Worm (Caenorhabditis elegans) whole organism, young adult: ENCODE results near the gene taf-2.

ENCODE experiments used
- B0336.3 ChIP-seq: fragments of 200-800 bp; sonication (Bioruptor generic); IDR thresholded peaks from 2 replicates; pipeline ENCODE4 v1.3.6; 2022; ENCODE audit warnings: missing genetic modification characterization, missing compliant biosample characterization
- C17E4.6 ChIP-seq: fragments of 200-800 bp; sonication (Bioruptor generic); IDR thresholded peaks from 2 replicates; pipeline ENCODE4 v1.3.6; 2022; ENCODE audit warnings: missing genetic modification reagents, missing genetic modification characterization, missing compliant biosample characterization
- D2030.7 ChIP-seq: fragments of 200-800 bp; sonication (Bioruptor generic); IDR thresholded peaks from 2 replicates; pipeline ENCODE4 v1.3.6; 2022; ENCODE audit warnings: missing genetic modification reagents, missing genetic modification characterization, missing compliant biosample characterization
- F52B5.7 ChIP-seq: sonication (generic microtip); optimal IDR thresholded peaks from 2 replicates; lab custom pipeline; 2016; ENCODE audit warnings: mild to moderate bottlenecking, missing genetic modification characterization, missing compliant biosample characterization
- K11D2.4 ChIP-seq: fragments of 200-800 bp; sonication (Bioruptor generic); IDR thresholded peaks from 2 replicates; pipeline ENCODE4 v1.3.6; 2022; ENCODE audit warnings: missing genetic modification reagents, missing genetic modification characterization, missing compliant biosample characterization
- Y53F4B.3 ChIP-seq: fragments of 200-800 bp; sonication (Bioruptor generic); IDR thresholded peaks from 2 replicates; pipeline ENCODE4 v1.3.6; 2022; ENCODE audit warnings: missing genetic modification reagents, missing genetic modification characterization, missing compliant biosample characterization
- Y67H2A.10 ChIP-seq: fragments of 200-800 bp; sonication (Bioruptor generic); conservative IDR thresholded peaks from 2 replicates; pipeline ENCODE4 v1.3.6; 2022; ENCODE audit warnings: missing genetic modification reagents, missing genetic modification characterization, missing compliant biosample characterization
- Y95B8A.8 ChIP-seq: fragments of 200-800 bp; sonication (Bioruptor generic); IDR thresholded peaks from 2 replicates; pipeline ENCODE4 v1.3.6; 2022; ENCODE audit warnings: missing genetic modification reagents, missing genetic modification characterization, missing compliant biosample characterization
- attf-3 ChIP-seq: fragments of 200-800 bp; sonication (Bioruptor generic); conservative IDR thresholded peaks from 2 replicates; pipeline ENCODE4 v1.3.6; 2022; ENCODE audit warnings: missing genetic modification reagents, missing genetic modification characterization, missing compliant biosample characterization
- attf-5 ChIP-seq: fragments of 200-800 bp; sonication (Bioruptor generic); optimal IDR thresholded peaks from 2 replicates; lab custom pipeline; 2018; ENCODE audit warnings: mild to moderate bottlenecking, missing genetic modification characterization, missing compliant biosample characterization
- cebp-1 ChIP-seq, 2 experiments: fragments of 200-800 bp in 1 of 2; sonication (Bioruptor generic) in 1 of 2; sonication (generic microtip) in 1 of 2; IDR thresholded peaks in 1 of 2; optimal IDR thresholded peaks in 1 of 2; 2 replicates each; pipeline versions ENCODE4 v1.3.6 to Lab custom; 2017 to 2022; ENCODE audit warnings: missing compliant biosample characterization in 2 of 2, missing genetic modification characterization in 2 of 2, mild to moderate bottlenecking in 1 of 2, missing genetic modification reagents in 1 of 2, moderate library complexity in 1 of 2
- cebp-2 ChIP-seq: fragments of 200-800 bp; sonication (Bioruptor generic); IDR thresholded peaks from 2 replicates; pipeline ENCODE4 v1.3.6; 2022; ENCODE audit warnings: missing genetic modification characterization, missing compliant biosample characterization
- ceh-27 ChIP-seq: fragments of 200-800 bp; sonication (Bioruptor generic); optimal IDR thresholded peaks from 2 replicates; lab custom pipeline; 2018; ENCODE audit warnings: mild to moderate bottlenecking, missing genetic modification characterization, moderate library complexity, missing compliant biosample characterization
- die-1 ChIP-seq: sonication (generic microtip); optimal IDR thresholded peaks from 2 replicates; lab custom pipeline; 2016; ENCODE audit warnings: missing genotype, mild to moderate bottlenecking, missing genetic modification characterization, missing compliant biosample characterization
- dox-1 ChIP-seq: fragments of 200-800 bp; sonication (Bioruptor generic); IDR thresholded peaks from 2 replicates; pipeline ENCODE4 v1.3.6; 2022; ENCODE audit warnings: missing genetic modification reagents, missing genetic modification characterization, missing compliant biosample characterization
- egl-44 ChIP-seq: fragments of 200-800 bp; sonication (Bioruptor generic); IDR thresholded peaks from 2 replicates; pipeline ENCODE4 v1.3.6; 2022; ENCODE audit warnings: missing genetic modification reagents, missing genetic modification characterization, missing compliant biosample characterization
- egrh-3 ChIP-seq: fragments of 200-800 bp; sonication (Bioruptor generic); IDR thresholded peaks from 2 replicates; pipeline ENCODE4 v1.3.6; 2022; ENCODE audit warnings: missing genetic modification reagents, missing genetic modification characterization, missing compliant biosample characterization
- fkh-3 ChIP-seq: sonication (generic microtip); optimal IDR thresholded peaks from 2 replicates; lab custom pipeline; 2016; ENCODE audit warnings: mild to moderate bottlenecking, missing genetic modification characterization, missing compliant biosample characterization
- gei-17 ChIP-seq: fragments of 200-800 bp; sonication (Bioruptor generic); optimal IDR thresholded peaks from 2 replicates; lab custom pipeline; 2018; ENCODE audit warnings: mild to moderate bottlenecking, missing genetic modification characterization, missing compliant biosample characterization
- hmg-1.2 ChIP-seq: fragments of 200-800 bp; sonication (Bioruptor generic); IDR thresholded peaks from 2 replicates; pipeline ENCODE4 v1.3.6; 2022; ENCODE audit warnings: missing genetic modification reagents, missing genetic modification characterization, missing compliant biosample characterization
- hrde-1 ChIP-seq: sonication (generic microtip); optimal IDR thresholded peaks from 2 replicates; lab custom pipeline; 2016; ENCODE audit warnings: missing genetic modification characterization, mild to moderate bottlenecking, missing compliant biosample characterization, moderate library complexity, missing genotype, missing genetic modification reagents, borderline replicate concordance
- hsf-1 ChIP-seq: fragments of 200-800 bp; sonication (Bioruptor generic); IDR thresholded peaks from 2 replicates; pipeline ENCODE4 v1.3.6; 2022; ENCODE audit warnings: missing genetic modification reagents, missing genetic modification characterization, missing compliant biosample characterization
- let-526 ChIP-seq: fragments of 200-800 bp; sonication (Bioruptor generic); IDR thresholded peaks from 2 replicates; pipeline ENCODE4 v1.3.6; 2022; ENCODE audit warnings: missing genetic modification reagents, missing genetic modification characterization, missing compliant biosample characterization
- lin-40 ChIP-seq: sonication (generic microtip); optimal IDR thresholded peaks from 2 replicates; lab custom pipeline; 2016; ENCODE audit warnings: missing genetic modification characterization, mild to moderate bottlenecking, missing compliant biosample characterization, missing genotype, missing genetic modification reagents
- lir-1 ChIP-seq: fragments of 200-800 bp; sonication (Bioruptor generic); conservative IDR thresholded peaks from 2 replicates; pipeline ENCODE4 v1.3.6; 2022; ENCODE audit warnings: missing genetic modification reagents, missing genetic modification characterization, missing compliant biosample characterization
- lsy-27 ChIP-seq: sonication (generic microtip); optimal IDR thresholded peaks from 2 replicates; lab custom pipeline; 2017; ENCODE audit warnings: missing genetic modification characterization, mild to moderate bottlenecking, missing compliant biosample characterization, antibody characterized with exemption, missing genotype, borderline replicate concordance; ENCODE audit not compliant: insufficient read depth
- madf-3 ChIP-seq: fragments of 200-800 bp; sonication (Bioruptor generic); IDR thresholded peaks from 2 replicates; pipeline ENCODE4 v1.3.6; 2022; ENCODE audit warnings: missing genetic modification reagents, missing genetic modification characterization, missing compliant biosample characterization
- mcd-1 ChIP-seq: fragments of 200-800 bp; sonication (Bioruptor generic); IDR thresholded peaks from 2 replicates; pipeline ENCODE4 v1.3.6; 2022; ENCODE audit warnings: missing genetic modification reagents, missing genetic modification characterization, missing compliant biosample characterization
- mel-28 ChIP-seq: sonication (generic microtip); optimal IDR thresholded peaks from 2 replicates; lab custom pipeline; 2016; ENCODE audit warnings: borderline replicate concordance, mild to moderate bottlenecking, missing genetic modification characterization, missing compliant biosample characterization
- mes-4 ChIP-seq: sonication (generic microtip); optimal IDR thresholded peaks from 2 replicates; lab custom pipeline; 2016; ENCODE audit warnings: missing genotype, missing genetic modification characterization, missing compliant biosample characterization
- nfya-2 ChIP-seq: fragments of 200-800 bp; sonication (Bioruptor generic); IDR thresholded peaks from 2 replicates; pipeline ENCODE4 v1.3.6; 2022; ENCODE audit warnings: missing genetic modification reagents, missing genetic modification characterization, missing compliant biosample characterization
- pbrm-1 ChIP-seq: fragments of 200-800 bp; sonication (Bioruptor generic); IDR thresholded peaks from 2 replicates; pipeline ENCODE4 v1.3.6; 2022; ENCODE audit warnings: missing genetic modification reagents, missing genetic modification characterization, missing compliant biosample characterization
- rec-8 ChIP-seq, 2 experiments: sonication (generic microtip); optimal IDR thresholded peaks; 2 replicates each; lab custom pipeline; 2016; ENCODE audit warnings: mild to moderate bottlenecking in 2 of 2, missing genetic modification characterization in 2 of 2, missing genetic modification reagents in 2 of 2, missing genotype in 2 of 2, missing biosample characterization in 1 of 2, missing compliant biosample characterization in 1 of 2, moderate library complexity in 1 of 2
- repo-1 ChIP-seq: sonication (generic microtip); optimal IDR thresholded peaks from 2 replicates; lab custom pipeline; 2017; ENCODE audit warnings: mild to moderate bottlenecking, missing genetic modification characterization, missing compliant biosample characterization
- snpc-3.4 ChIP-seq: sonication (generic microtip); optimal IDR thresholded peaks from 2 replicates; lab custom pipeline; 2017; ENCODE audit warnings: missing genetic modification characterization, mild to moderate bottlenecking, missing compliant biosample characterization, antibody characterized with exemption, moderate library complexity, missing genotype, missing genetic modification reagents
- tbp1 ChIP-seq: fragments of 200-800 bp; sonication (Bioruptor generic); optimal IDR thresholded peaks from 2 replicates; lab custom pipeline; 2018; ENCODE audit warnings: mild to moderate bottlenecking, missing genetic modification characterization, missing compliant biosample characterization

Gene taf-2

ce11 chrIV:3636528-3637129 is 43.2 kb upstream of the taf-2 start, which contains the start of gene madf-9 (continued):
- TF ChIP-seq cebp-1 (GFP tag; IDR thresholded peaks at IDR 0.05; lab: Robert Waterston, UW) (no peak), cebp-1 (tag; optimal IDR thresholded peaks at IDR 0.05; lab: Kevin White, UChicago) (peak; percentile 83), ceh-27 (GFP tag; lab: Kevin White, UChicago) (peak; percentile 53), pbrm-1 (GFP tag; lab: Robert Waterston, UW) (peak; percentile 58; the same call in 1 of the 2 replicates), lin-40 (peak; percentile 70), mcd-1 (peak; percentile 73), B0336.3 (GFP tag; lab: Robert Waterston, UW) (peak; percentile 83; the same call in 1 of the 2 replicates), K11D2.4 (peak; percentile 48; the same call in 1 of the 2 replicates), D2030.7 (GFP tag; lab: Robert Waterston, UW) (no peak), repo-1 (tag; lab: Kevin White, UChicago) (no peak), C17E4.6 (GFP tag; lab: Robert Waterston, UW) (peak; percentile 6; the same call in 1 of the 2 replicates), Y53F4B.3 (GFP tag; lab: Robert Waterston, UW) (no peak), attf-3 (GFP tag; lab: Robert Waterston, UW) (0 out of 2 replicates have a peak, but pooled peaks have one; percentile 10), egl-44 (0 out of 2 replicates have a peak, but pooled peaks have one; percentile 39), F52B5.7 (tag; lab: Kevin White, UChicago) (peak; percentile 10), rec-8 (tag; optimal IDR thresholded peaks at IDR 0.05; lab: Kevin White, UChicago) (no peak), hmg-1.2 (GFP tag; lab: Robert Waterston, UW) (peak; percentile 75), mel-28 (tag; lab: Kevin White, UChicago) (peak; percentile 57), let-526 (GFP tag; lab: Robert Waterston, UW) (peak; percentile 52; the same call in 1 of the 2 replicates), Y67H2A.10 (no peak), attf-5 (GFP tag; lab: Kevin White, UChicago) (peak; percentile 39), madf-3 (no peak), fkh-3 (tag; lab: Kevin White, UChicago) (no peak), Y95B8A.8 (GFP tag; lab: Robert Waterston, UW) (no peak), die-1 (tag; lab: Kevin White, UChicago) (peak; percentile 29), tbp1 (GFP tag; lab: Kevin White, UChicago) (peak; percentile 20), cebp-2 (peak; percentile 91), dox-1 (GFP tag; lab: Robert Waterston, UW) (peak; percentile 76; the same call in 1 of the 2 replicates), egrh-3 (GFP tag; lab: Robert Waterston, UW) (peak; percentile 97), snpc-3.4 (tag; lab: Kevin White, UChicago) (no peak)

ce11 chrIV:3633254-3633653 is 39.8 kb upstream of the taf-2 start, which contains the start of gene ZC416.2:
ZC416.2 (plus strand) TSS chrIV:3633619.
- TF ChIP-seq mes-4 (tag; lab: Kevin White, UChicago): no peak
- TF ChIP-seq Y67H2A.10: no peak
- no peak for TF ChIP-seq nfya-2 (GFP tag; lab: Robert Waterston, UW)
- no peak for TF ChIP-seq lir-1 (GFP tag; lab: Robert Waterston, UW)
- peak; percentile 50; the same call in 1 of the 2 replicates for TF ChIP-seq hmg-1.2 (GFP tag; lab: Robert Waterston, UW)
- TF ChIP-seq hrde-1: no peak
- no peak for TF ChIP-seq hsf-1 (GFP tag; lab: Robert Waterston, UW)
- TF ChIP-seq gei-17: no peak
- no peak for TF ChIP-seq lsy-27
